Worm (Caenorhabditis elegans) whole organism, L4 larva: Measurements from ENCODE around the gene F10D7.10.

ENCODE experiments used
- D1046.2 ChIP-seq: fragments of 200-800 bp; sonication (Bioruptor generic); IDR thresholded peaks from 2 replicates; pipeline ENCODE4 v1.3.6; 2022; ENCODE audit warnings: missing genetic modification characterization, missing compliant biosample characterization
- F44E2.7 ChIP-seq: fragments of 200-800 bp; sonication (Bioruptor generic); IDR thresholded peaks from 2 replicates; pipeline ENCODE4 v2.1.2; 2022; ENCODE audit warnings: missing genetic modification characterization, missing compliant biosample characterization
- T20F7.1 ChIP-seq: fragments of 200-800 bp; sonication (Bioruptor generic); optimal IDR thresholded peaks from 2 replicates; lab custom pipeline; 2018; ENCODE audit warnings: mild to moderate bottlenecking, missing genetic modification characterization, missing compliant biosample characterization
- T26A8.4 ChIP-seq: fragments of 200-800 bp; sonication (Bioruptor generic); IDR thresholded peaks from 2 replicates; pipeline ENCODE4 v1.3.6; 2022; ENCODE audit warnings: missing genetic modification characterization, missing compliant biosample characterization
- Y105C5A.15 ChIP-seq: fragments of 200-800 bp; sonication (Bioruptor generic); IDR thresholded peaks from 2 replicates; pipeline ENCODE4 v1.3.6; 2022; ENCODE audit warnings: missing genetic modification characterization, missing compliant biosample characterization
- Y5F2A.4 ChIP-seq: fragments of 200-800 bp; sonication (Bioruptor generic); optimal IDR thresholded peaks from 2 replicates; lab custom pipeline; 2018; ENCODE audit warnings: mild to moderate bottlenecking, missing genetic modification characterization, missing compliant biosample characterization
- ama-1 ChIP-seq: fragments of 150-350 bp; optimal IDR thresholded peaks from 2 replicates; lab custom pipeline; 2014; ENCODE audit warnings: inconsistent platforms, mixed read lengths
- arid-1 ChIP-seq: fragments of 200-800 bp; sonication (Bioruptor generic); conservative IDR thresholded peaks from 2 replicates; pipeline ENCODE4 v1.3.6; 2022; ENCODE audit warnings: missing genetic modification reagents, missing genetic modification characterization, missing compliant biosample characterization
- attf-4 ChIP-seq: sonication (generic microtip); optimal IDR thresholded peaks from 3 replicates; lab custom pipeline; 2017; ENCODE audit warnings: missing biosample characterization, missing genetic modification characterization
- ceh-28 ChIP-seq: fragments of 150-350 bp; optimal IDR thresholded peaks from 2 replicates; lab custom pipeline; 2014; ENCODE audit warnings: missing biosample characterization, missing genetic modification reagents, missing genetic modification characterization
- ceh-44 ChIP-seq: fragments of 200-800 bp; sonication (Bioruptor generic); IDR thresholded peaks from 2 replicates; pipeline ENCODE4 v1.3.6; 2022; ENCODE audit warnings: missing genetic modification reagents, missing genetic modification characterization, missing compliant biosample characterization
- ctbp-1 ChIP-seq: fragments of 200-800 bp; sonication (Bioruptor generic); IDR thresholded peaks from 2 replicates; pipeline ENCODE4 v1.3.6; 2022; ENCODE audit warnings: missing genetic modification reagents, missing genetic modification characterization, missing compliant biosample characterization
- dmd-6 ChIP-seq: fragments of 200-800 bp; sonication (Bioruptor generic); IDR thresholded peaks from 2 replicates; pipeline ENCODE4 v1.3.6; 2022; ENCODE audit warnings: missing genetic modification reagents, missing genetic modification characterization, missing compliant biosample characterization
- duxl-1 ChIP-seq: sonication (generic microtip); optimal IDR thresholded peaks from 2 replicates; lab custom pipeline; 2016; ENCODE audit warnings: mild to moderate bottlenecking, missing genetic modification characterization, moderate library complexity, missing compliant biosample characterization; ENCODE audit not compliant: poor library complexity
- gei-8 ChIP-seq: fragments of 200-800 bp; sonication (Bioruptor generic); optimal IDR thresholded peaks from 2 replicates; lab custom pipeline; 2018; ENCODE audit warnings: mild to moderate bottlenecking, missing genetic modification characterization, missing compliant biosample characterization
- hif-1 ChIP-seq, 2 experiments: sonication (generic microtip); optimal IDR thresholded peaks; 2 replicates each; lab custom pipeline; 2016 to 2017; ENCODE audit warnings: missing compliant biosample characterization in 2 of 2, missing genetic modification characterization in 2 of 2, missing genetic modification reagents in 2 of 2, missing genotype in 2 of 2, mild to moderate bottlenecking in 1 of 2
- hlh-11 ChIP-seq: fragments of 200-800 bp; sonication (Bioruptor generic); optimal IDR thresholded peaks from 2 replicates; lab custom pipeline; 2018; ENCODE audit warnings: mild to moderate bottlenecking, missing genetic modification characterization, missing compliant biosample characterization
- hlh-30 ChIP-seq: sonication (generic microtip); optimal IDR thresholded peaks from 2 replicates; lab custom pipeline; 2017; ENCODE audit warnings: antibody characterized with exemption, mild to moderate bottlenecking, missing genetic modification characterization, missing compliant biosample characterization; ENCODE audit not compliant: insufficient read depth
- lim-7 ChIP-seq: fragments of 200-800 bp; sonication (Bioruptor generic); IDR thresholded peaks from 2 replicates; pipeline ENCODE4 v1.3.6; 2022; ENCODE audit warnings: missing genetic modification characterization, missing compliant biosample characterization
- lin-38 ChIP-seq: fragments of 200-800 bp; sonication (Bioruptor generic); IDR thresholded peaks from 2 replicates; pipeline ENCODE4 v1.3.6; 2022; ENCODE audit warnings: missing genetic modification reagents, missing genetic modification characterization, missing compliant biosample characterization
- lin-39 ChIP-seq: fragments of 150-350 bp; optimal IDR thresholded peaks from 2 replicates; lab custom pipeline; 2014; ENCODE audit warnings: missing biosample characterization, missing genetic modification reagents, missing genetic modification characterization
- lsy-2 ChIP-seq, 2 experiments: fragments of 150-350 bp in 1 of 2; sonication (generic microtip) in 1 of 2; optimal IDR thresholded peaks; 2 replicates each; lab custom pipeline; 2014 to 2017; ENCODE audit warnings: missing biosample characterization in 2 of 2, missing genetic modification characterization in 2 of 2
- mdl-1 ChIP-seq, 2 experiments: fragments of 150-350 bp in 1 of 2; sonication (generic microtip) in 1 of 2; optimal IDR thresholded peaks; 2 replicates each; lab custom pipeline; 2014 to 2017; ENCODE audit warnings: missing biosample characterization in 2 of 2, missing genetic modification characterization in 2 of 2
- mep-1 ChIP-seq: fragments of 150-350 bp; sonication (generic microtip); optimal IDR thresholded peaks from 3 replicates; lab custom pipeline; 2014; ENCODE audit warnings: missing biosample characterization, missing genetic modification characterization
- mxl-2 ChIP-seq: fragments of 200-800 bp; sonication (Bioruptor generic); conservative IDR thresholded peaks from 2 replicates; pipeline ENCODE4 v1.3.6; 2022; ENCODE audit warnings: missing genetic modification reagents, missing genetic modification characterization, missing compliant biosample characterization
- mxl-3 ChIP-seq: fragments of 200-800 bp; sonication (Bioruptor generic); optimal IDR thresholded peaks from 2 replicates; lab custom pipeline; 2018; ENCODE audit warnings: mild to moderate bottlenecking, missing genetic modification characterization, missing compliant biosample characterization
- nhr-111 ChIP-seq: fragments of 200-800 bp; sonication (Bioruptor generic); optimal IDR thresholded peaks from 2 replicates; lab custom pipeline; 2018; ENCODE audit warnings: mild to moderate bottlenecking, missing genetic modification characterization, missing compliant biosample characterization
- nhr-237 ChIP-seq: sonication (generic microtip); optimal IDR thresholded peaks from 2 replicates; lab custom pipeline; 2017; ENCODE audit warnings: missing biosample characterization, missing genetic modification characterization
- nhr-28 ChIP-seq: fragments of 150-350 bp; optimal IDR thresholded peaks from 2 replicates; lab custom pipeline; 2014; ENCODE audit warnings: missing biosample characterization, missing genetic modification characterization
- nhr-48 ChIP-seq: sonication (generic microtip); optimal IDR thresholded peaks from 2 replicates; lab custom pipeline; 2016; ENCODE audit warnings: mild to moderate bottlenecking, missing genetic modification characterization, missing compliant biosample characterization
- nhr-76 ChIP-seq: fragments of 150-350 bp; optimal IDR thresholded peaks from 2 replicates; lab custom pipeline; 2014; ENCODE audit warnings: missing biosample characterization, missing genetic modification characterization
- pqm-1 ChIP-seq: sonication (generic microtip); optimal IDR thresholded peaks from 2 replicates; lab custom pipeline; 2017; ENCODE audit warnings: missing biosample characterization, missing genetic modification characterization
- saeg-2 ChIP-seq: fragments of 200-800 bp; sonication (Bioruptor generic); IDR thresholded peaks from 2 replicates; pipeline ENCODE4 v1.3.6; 2022; ENCODE audit warnings: missing genetic modification reagents, missing genetic modification characterization, missing compliant biosample characterization
- skn-1 ChIP-seq: fragments of 150-350 bp; optimal IDR thresholded peaks from 2 replicates; lab custom pipeline; 2014; ENCODE audit warnings: missing biosample characterization, missing genetic modification characterization
- snpc-1.2 ChIP-seq: fragments of 200-800 bp; sonication (Bioruptor generic); IDR thresholded peaks from 2 replicates; pipeline ENCODE4 v1.3.6; 2022; ENCODE audit warnings: missing genetic modification reagents, missing genetic modification characterization, missing compliant biosample characterization
- snpc-4 ChIP-seq: fragments of 150-350 bp; optimal IDR thresholded peaks from 2 replicates; lab custom pipeline; 2014; ENCODE audit warnings: missing biosample characterization, missing genetic modification characterization
- spr-3 ChIP-seq: fragments of 200-800 bp; sonication (Bioruptor generic); optimal IDR thresholded peaks from 2 replicates; lab custom pipeline; 2018; ENCODE audit warnings: mild to moderate bottlenecking, missing genetic modification characterization, missing compliant biosample characterization
- unc-62 ChIP-seq, 3 experiments: fragments of 150-350 bp in 1 of 3; sonication (generic microtip); optimal IDR thresholded peaks in 2 of 3; peaks in 1 of 3; 1 replicate in 1 of 3; 2 replicates in 2 of 3; lab custom pipeline; 2014 to 2017; ENCODE audit warnings: missing biosample characterization in 3 of 3, missing genetic modification characterization in 3 of 3, missing genetic modification reagents in 3 of 3, missing genotype in 1 of 3
- zip-11 ChIP-seq: fragments of 200-800 bp; sonication (Bioruptor generic); IDR thresholded peaks from 2 replicates; pipeline ENCODE4 v1.3.6; 2022; ENCODE audit warnings: missing genetic modification characterization, missing compliant biosample characterization
- ztf-11 ChIP-seq: fragments of 150-350 bp; optimal IDR thresholded peaks from 2 replicates; lab custom pipeline; 2014; ENCODE audit warnings: missing biosample characterization, missing genetic modification characterization

F10D7.10 gene

ce11 chrX:17379675-17380074, at the start of gene F10D7.10:
F10D7.10 (minus strand) TSS chrX:17379775.
- TF ChIP-seq nhr-237 (tag; lab: Kevin White, UChicago) (no peak), lsy-2 (tag; optimal IDR thresholded peaks at IDR 0.05; lab: Kevin White, UChicago) (no peak), ztf-11 (tag; lab: Kevin White, UChicago) (no peak), snpc-4 (no peak), D1046.2 (GFP tag; lab: Robert Waterston, UW) (no peak), lim-7 (GFP tag; lab: Robert Waterston, UW) (no peak), skn-1 (tag; lab: Kevin White, UChicago) (no peak), ama-1 (lab: Kevin White, UChicago) (no peak), pqm-1 (tag; lab: Kevin White, UChicago) (no peak), ceh-44 (GFP tag; lab: Robert Waterston, UW) (no peak), F44E2.7 (GFP tag; lab: Robert Waterston, UW) (no peak), arid-1 (no peak), lin-38 (no peak), hlh-30 (tag; lab: Kevin White, UChicago) (no peak), saeg-2 (GFP tag; lab: Robert Waterston, UW) (no peak), unc-62 (GFP tag; optimal IDR thresholded peaks at IDR 0.05 in 1 of 2; lab: Kevin White, UChicago) (no peak), unc-62 (tag; optimal IDR thresholded peaks at IDR 0.05; lab: Kevin White, UChicago) (no peak), hlh-11 (tag; lab: Kevin White, UChicago) (no peak)
- TF ChIP-seq, all 104 proteins: peak for 0

- TF ChIP-seq dmd-6 (GFP tag; lab: Robert Waterston, UW) = no peak
- TF ChIP-seq nhr-76 (tag; lab: Kevin White, UChicago) = no peak
- TF ChIP-seq spr-3 (GFP tag; lab: Kevin White, UChicago) = no peak
- no peak for TF ChIP-seq mdl-1 (tag; optimal IDR thresholded peaks at IDR 0.05; lab: Kevin White, UChicago)
- no peak for TF ChIP-seq mxl-2 (GFP tag; lab: Robert Waterston, UW)
- TF ChIP-seq nhr-28 (tag; lab: Kevin White, UChicago) = no peak
- no peak for TF ChIP-seq duxl-1 (tag; lab: Kevin White, UChicago)
- no peak for TF ChIP-seq snpc-1.2 (GFP tag; lab: Robert Waterston, UW)
- TF ChIP-seq Y105C5A.15 (GFP tag; lab: Robert Waterston, UW) = no peak
- TF ChIP-seq zip-11 (GFP tag; lab: Robert Waterston, UW) = no peak
- TF ChIP-seq attf-4 (tag; lab: Kevin White, UChicago) = no peak
- no peak for TF ChIP-seq ctbp-1 (GFP tag; lab: Robert Waterston, UW)
- no peak for TF ChIP-seq hif-1 (tag; optimal IDR thresholded peaks at IDR 0.05; lab: Kevin White, UChicago)
- TF ChIP-seq T20F7.1 (GFP tag; lab: Kevin White, UChicago) = no peak
Measured at ce11 chrX:17428803-17429202, 49.2 kb upstream of the F10D7.10 start, which contains the start of gene pbo-6. pbo-6 (plus strand) TSS chrX:17429042.

- TF ChIP-seq nhr-28 (tag; lab: Kevin White, UChicago) (peak; percentile 70), hlh-11 (tag; lab: Kevin White, UChicago) (peak; percentile 61), ceh-28 (no peak), pqm-1 (tag; lab: Kevin White, UChicago) (no peak), attf-4 (tag; lab: Kevin White, UChicago) (no peak), mep-1 (tag; lab: Kevin White, UChicago) (peak; percentile 43), ztf-11 (tag; lab: Kevin White, UChicago) (no peak), mxl-3 (GFP tag; lab: Kevin White, UChicago) (no peak), ama-1 (lab: Kevin White, UChicago) (no peak), D1046.2 (GFP tag; lab: Robert Waterston, UW) (no peak), saeg-2 (GFP tag; lab: Robert Waterston, UW) (no peak), nhr-48 (no peak), nhr-237 (tag; lab: Kevin White, UChicago) (no peak), mdl-1 (tag; optimal IDR thresholded peaks at IDR 0.05; lab: Kevin White, UChicago) (peak in 1 of 2 experiments; percentile 11), hlh-30 (tag; lab: Kevin White, UChicago) (peak; percentile 62), Y5F2A.4 (GFP tag; lab: Kevin White, UChicago) (no peak), T26A8.4 (GFP tag; lab: Robert Waterston, UW) (no peak), lsy-2 (tag; optimal IDR thresholded peaks at IDR 0.05; lab: Kevin White, UChicago) (peak in 1 of 2 experiments; percentile 79), ctbp-1 (GFP tag; lab: Robert Waterston, UW) (no peak), nhr-111 (no peak), lin-39 (tag; lab: Kevin White, UChicago) (no peak), unc-62 (GFP tag; optimal IDR thresholded peaks at IDR 0.05 in 1 of 2; lab: Kevin White, UChicago) (peak in 1 of 2 experiments; percentile 98), unc-62 (tag; optimal IDR thresholded peaks at IDR 0.05; lab: Kevin White, UChicago) (no peak), gei-8 (GFP tag; lab: Kevin White, UChicago) (no peak)
Measured at ce11 chrX:17427778-17428177, 48.2 kb upstream of the F10D7.10 start.
